Comparison of ENCODE assay signal across 4 worm cellular contexts in genomic region chrX:4493439-4494006, ce11.
TF ChIP-seq lines count a peak whose summit lies in the region.

No protein-coding gene starts in this region.

TF ChIP-seq in whole organism, L3 larva, 47 proteins besides CTCF, POLR2A, EP300 and RAD21:
- no peak for TF ChIP-seq ceh-82 (tag; optimal IDR thresholded peaks at IDR 0.05; lab: Kevin White, UChicago)
- TF ChIP-seq ztf-4 (tag; optimal IDR thresholded peaks at IDR 0.05; lab: Kevin White, UChicago): no peak
- no peak for TF ChIP-seq elt-2 (tag; optimal IDR thresholded peaks at IDR 0.05; lab: Kevin White, UChicago)
- peak; percentile 30 for TF ChIP-seq nhr-23 (tag; optimal IDR thresholded peaks at IDR 0.05; lab: Kevin White, UChicago)
- TF ChIP-seq lin-15B (tag; optimal IDR thresholded peaks at IDR 0.05; lab: Kevin White, UChicago): no peak

TF ChIP-seq in whole organism, L4 larva, 104 proteins besides CTCF, POLR2A, EP300 and RAD21:
- TF ChIP-seq aha-1 (tag; lab: Kevin White, UChicago): peak; percentile 96
- no peak for TF ChIP-seq nhr-11 (tag; optimal IDR thresholded peaks at IDR 0.05; lab: Kevin White, UChicago)
- TF ChIP-seq hif-1 (tag; optimal IDR thresholded peaks at IDR 0.05; lab: Kevin White, UChicago): no peak
- no peak for TF ChIP-seq nhr-77 (tag; optimal IDR thresholded peaks at IDR 0.05; lab: Kevin White, UChicago)
- TF ChIP-seq mdt-29 (GFP tag; IDR thresholded peaks at IDR 0.05; lab: Robert Waterston, UW): no peak
TF ChIP-seq in whole organism, L4 larva: peak in this region for 1.

TF ChIP-seq in whole organism, late embryonic, 69 proteins besides CTCF, POLR2A, EP300 and RAD21:
- TF ChIP-seq ztf-16 (tag; optimal IDR thresholded peaks at IDR 0.05; lab: Kevin White, UChicago) (no peak), pha-2 (tag; optimal IDR thresholded peaks at IDR 0.05; lab: Kevin White, UChicago) (no peak), unc-42 (tag; optimal IDR thresholded peaks at IDR 0.05; lab: Kevin White, UChicago) (peak; percentile 60), odd-2 (tag; optimal IDR thresholded peaks at IDR 0.05; lab: Kevin White, UChicago) (no peak), nhr-232 (tag; optimal IDR thresholded peaks at IDR 0.05; lab: Kevin White, UChicago) (no peak), ahr-1 (tag; optimal IDR thresholded peaks at IDR 0.05; lab: Kevin White, UChicago) (no peak)

TF ChIP-seq in whole organism, mixed stage, embryonic, 35 proteins besides CTCF, POLR2A, EP300 and RAD21:
- peak; percentile 73 for TF ChIP-seq ces-1 (GFP tag; optimal IDR thresholded peaks at IDR 0.05; lab: Kevin White, UChicago)
- TF ChIP-seq elt-3 (tag; optimal IDR thresholded peaks at IDR 0.05; lab: Kevin White, UChicago): no peak
